Fruit fly (Drosophila melanogaster) whole organism: ENCODE results near the gene ppk15.

Experiments used
- CG8478 ChIP-seq: fragments of >200 bp; optimal IDR thresholded peaks from 2 replicates; lab custom pipeline; 2018; ENCODE audit warnings: inconsistent platforms
- Dll ChIP-seq: fragments of >200 bp; optimal IDR thresholded peaks from 2 replicates; lab custom pipeline; 2017
- pan ChIP-seq: fragments of >200 bp; optimal IDR thresholded peaks from 2 replicates; lab custom pipeline; 2017
- psq ChIP-seq: fragments of >200 bp; optimal IDR thresholded peaks from 2 replicates; lab custom pipeline; 2017

DNA sequence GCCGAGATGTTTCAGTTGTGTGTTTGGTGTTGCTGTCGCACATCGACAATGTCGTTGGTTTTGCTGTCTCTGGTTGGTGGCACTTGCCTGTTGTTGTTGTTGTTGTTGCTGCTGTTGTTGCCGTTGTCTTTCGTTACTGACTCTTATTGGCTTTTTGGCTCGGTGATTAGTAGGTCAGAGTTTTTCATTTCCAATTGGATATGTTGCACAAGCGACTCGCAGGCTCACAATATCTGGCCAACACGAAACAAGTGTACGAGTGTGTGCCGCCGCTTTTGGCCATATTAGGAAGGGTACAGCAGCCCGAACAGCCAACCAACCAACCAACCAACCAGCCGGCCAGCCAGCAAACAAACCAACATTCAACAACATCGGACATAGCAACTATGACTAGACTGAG lies 30.3 kb upstream of the ppk15 start:
- TF ChIP-seq psq (lab: Kevin White, UChicago) (no peak), Dll (lab: Kevin White, UChicago) (no peak), pan (lab: Kevin White, UChicago) (no peak), CG8478 (no peak)
